Worm (Caenorhabditis elegans) whole organism, mixed stage, embryonic: ENCODE measurements around the gene algn-11.

ENCODE experiments used
- ceh-39 ChIP-seq: fragments of 150-350 bp; optimal IDR thresholded peaks from 2 replicates; lab custom pipeline; 2014; ENCODE audit warnings: missing biosample characterization, missing genetic modification characterization
- drap-1 ChIP-seq: fragments of 200-800 bp; sonication (Bioruptor generic); optimal IDR thresholded peaks from 3 replicates; lab custom pipeline; 2018; ENCODE audit warnings: mild to moderate bottlenecking, missing genetic modification characterization, missing compliant biosample characterization
- lsy-2 ChIP-seq: fragments of 150-350 bp; optimal IDR thresholded peaks from 2 replicates; lab custom pipeline; 2014; ENCODE audit warnings: missing biosample characterization, missing genetic modification characterization
- nhr-12 ChIP-seq: fragments of 150-350 bp; optimal IDR thresholded peaks from 2 replicates; lab custom pipeline; 2014; ENCODE audit warnings: missing biosample characterization, missing genetic modification characterization
- nhr-237 ChIP-seq: fragments of 150-350 bp; optimal IDR thresholded peaks from 2 replicates; lab custom pipeline; 2014; ENCODE audit warnings: missing biosample characterization, missing genetic modification characterization
- nhr-28 ChIP-seq: fragments of 150-350 bp; optimal IDR thresholded peaks from 2 replicates; lab custom pipeline; 2014; ENCODE audit warnings: missing biosample characterization, missing genetic modification characterization
- nhr-76 ChIP-seq: sonication (generic microtip); optimal IDR thresholded peaks from 2 replicates; lab custom pipeline; 2017; ENCODE audit warnings: missing biosample characterization, missing genetic modification characterization
- snpc-4 ChIP-seq: fragments of 150-350 bp; optimal IDR thresholded peaks from 2 replicates; lab custom pipeline; 2014; ENCODE audit warnings: missing biosample characterization, missing genetic modification characterization
- unc-39 ChIP-seq: fragments of 150-350 bp; optimal IDR thresholded peaks from 2 replicates; lab custom pipeline; 2014; ENCODE audit warnings: missing biosample characterization, missing genetic modification characterization

ce11 chrIII:7301668-7302067 lies 11.3 kb upstream of the algn-11 start:
- TF ChIP-seq snpc-4 (tag; lab: Kevin White, UChicago) (no peak), nhr-12 (tag; lab: Kevin White, UChicago) (no peak), lsy-2 (tag; lab: Kevin White, UChicago) (no peak), nhr-237 (tag; lab: Kevin White, UChicago) (no peak), unc-39 (no peak), ceh-39 (tag; lab: Kevin White, UChicago) (no peak), nhr-28 (tag; lab: Kevin White, UChicago) (no peak), drap-1 (GFP tag; lab: Kevin White, UChicago) (no peak), nhr-76 (tag; lab: Kevin White, UChicago) (no peak)
